Fruit fly (Drosophila melanogaster) whole organism: ENCODE results near the gene CG8870.

Source experiments
- EcR ChIP-seq, 2 experiments: fragments of >200 bp; optimal IDR thresholded peaks; 2 replicates each; lab custom pipeline; 2017; ENCODE audit warnings: missing biosample characterization in 2 of 2, missing genetic modification characterization in 2 of 2, missing genetic modification reagents in 2 of 2
- pan ChIP-seq: fragments of >200 bp; optimal IDR thresholded peaks from 2 replicates; lab custom pipeline; 2017
- psq ChIP-seq: fragments of >200 bp; optimal IDR thresholded peaks from 2 replicates; lab custom pipeline; 2017
- usp ChIP-seq: fragments of >200 bp; optimal IDR thresholded peaks from 2 replicates; lab custom pipeline; 2017; ENCODE audit warnings: missing biosample characterization, missing genetic modification characterization, mixed read lengths

dm6 chr3R:13365665-13366414, 13.8 kb upstream of the CG8870 start:
- TF ChIP-seq EcR (GFP tag; optimal IDR thresholded peaks at IDR 0.05; lab: Kevin White, UChicago) (no peak), psq (no peak), usp (no peak), pan (no peak)
